Fruit fly (Drosophila melanogaster): ENCODE data around the gene rod.
A peak's percentile ranks its signal among the peaks of the same experiment; 100 is the strongest.

Gene rod

DNA sequence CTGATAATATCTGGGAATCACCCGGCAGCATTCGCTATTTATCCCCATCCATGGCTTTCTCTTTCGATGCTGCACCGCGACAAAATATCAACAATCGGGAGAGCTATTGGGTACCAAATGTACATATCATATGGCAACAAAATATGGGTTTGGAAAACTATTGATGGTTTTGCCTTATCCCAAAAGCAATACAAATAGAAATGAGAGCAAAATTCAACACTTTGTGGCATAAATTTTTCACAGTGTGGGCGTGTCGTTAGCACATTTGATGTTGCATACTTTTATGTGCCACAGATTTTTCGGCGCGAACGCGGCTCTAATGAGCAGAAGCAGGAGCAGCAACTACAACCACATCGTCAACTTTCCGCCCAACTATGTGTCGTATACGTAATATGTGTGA, 51.6 kb downstream of the rod start:
- TF ChIP-seq psq (GFP tag; optimal IDR thresholded peaks at IDR 0.05) (no peak), lola (GFP tag; optimal IDR thresholded peaks at IDR 0.05) (no peak), tai (GFP tag; optimal IDR thresholded peaks at IDR 0.05) (no peak), OdsH (GFP tag; optimal IDR thresholded peaks at IDR 0.05) (no peak), CG32264 (GFP tag; optimal IDR thresholded peaks at IDR 0.05) (no peak), sage (GFP tag; optimal IDR thresholded peaks at IDR 0.05) (no peak), Hr83 (GFP tag; optimal IDR thresholded peaks at IDR 0.05; ENCODE audit: poor library complexity, severe bottlenecking) (no peak), Jra (GFP tag; optimal IDR thresholded peaks at IDR 0.05) (no peak), jim (GFP tag; optimal IDR thresholded peaks at IDR 0.05) (no peak), GATAd (GFP tag; optimal IDR thresholded peaks at IDR 0.05) (no peak), Myc (optimal IDR thresholded peaks at IDR 0.05) (no peak), woc (GFP tag; optimal IDR thresholded peaks at IDR 0.05) (no peak), Rel (GFP tag; optimal IDR thresholded peaks at IDR 0.05) (no peak), Rel (tag; optimal IDR thresholded peaks at IDR 0.05) (no peak), dmrt93B (GFP tag; optimal IDR thresholded peaks at IDR 0.05) (no peak), Hnf4 (GFP tag; optimal IDR thresholded peaks at IDR 0.05) (no peak), br (GFP tag; optimal IDR thresholded peaks at IDR 0.05) (no peak), usp (GFP tag; optimal IDR thresholded peaks at IDR 0.05) (no peak)

DNA sequence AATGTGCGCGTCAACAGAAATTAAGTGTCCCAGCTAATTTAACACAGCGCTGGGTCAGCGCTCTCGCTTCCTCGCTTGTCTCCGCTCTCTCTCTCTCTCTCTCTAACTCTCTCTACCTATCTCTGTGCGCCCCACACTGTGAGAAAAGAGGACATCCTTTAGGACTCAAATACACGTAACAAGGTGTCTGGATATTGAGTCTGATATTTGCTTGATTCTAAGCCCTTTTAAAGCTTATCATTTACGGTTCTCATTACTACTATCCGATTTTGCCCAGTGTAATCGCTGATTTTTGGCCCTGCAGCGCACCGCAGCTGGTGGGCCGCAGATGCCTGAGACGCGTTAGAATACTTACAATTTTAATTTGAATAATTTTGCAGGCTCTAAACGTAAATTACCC, 55.8 kb downstream of the rod start:
- TF ChIP-seq brk (GFP tag; optimal IDR thresholded peaks at IDR 0.05), result no peak
- no peak for TF ChIP-seq fru (GFP tag; optimal IDR thresholded peaks at IDR 0.05)
- no peak for TF ChIP-seq Hr78 (GFP tag; optimal IDR thresholded peaks at IDR 0.05)
- TF ChIP-seq rgr (GFP tag; optimal IDR thresholded peaks at IDR 0.05), result peak; percentile 5
